Fruit fly (Drosophila melanogaster): ENCODE measurements around the gene FER.

Gene FER

dm6 chr3R:9342248-9342882 lies 52.0 kb downstream of the FER start (continued):
- TF ChIP-seq CG7963 (GFP tag; IDR thresholded peaks at IDR 0.05; ENCODE audit: partially characterized antibody) = no peak
- peak; percentile 76 for TF ChIP-seq CG2678 (tag; optimal IDR thresholded peaks at IDR 0.05)
- TF ChIP-seq CG1603 (tag; optimal IDR thresholded peaks at IDR 0.05) = peak; percentile 44
- peak; percentile 24 for TF ChIP-seq dmrt99B (tag; optimal IDR thresholded peaks at IDR 0.05)
- TF ChIP-seq usp (GFP tag; optimal IDR thresholded peaks at IDR 0.05) = no peak
- peak; percentile 34; the same call in 1 of the 3 replicates for TF ChIP-seq CG34422 (GFP tag; IDR thresholded peaks at IDR 0.05)
- TF ChIP-seq trh (GFP tag; optimal IDR thresholded peaks at IDR 0.05) = peak; percentile 12
- no peak for TF ChIP-seq CG4404 (GFP tag; IDR thresholded peaks at IDR 0.05)
- TF ChIP-seq phol (tag; optimal IDR thresholded peaks at IDR 0.05) = peak; percentile 7
- TF ChIP-seq CG15073 (GFP tag; optimal IDR thresholded peaks at IDR 0.05) = no peak
- peak; percentile 53 for TF ChIP-seq CG7839 (tag; optimal IDR thresholded peaks at IDR 0.05)
- TF ChIP-seq gro (GFP tag; optimal IDR thresholded peaks at IDR 0.05) = no peak
- no peak for TF ChIP-seq CG15479 (GFP tag; optimal IDR thresholded peaks at IDR 0.05)
- TF ChIP-seq CG15696 (tag; optimal IDR thresholded peaks at IDR 0.05) = peak; percentile 62
- TF ChIP-seq CG7372 (GFP tag; IDR thresholded peaks at IDR 0.05) = no peak
- TF ChIP-seq ci (GFP tag; IDR thresholded peaks at IDR 0.05) = peak; percentile 78
- TF ChIP-seq kni (GFP tag; optimal IDR thresholded peaks at IDR 0.05) = no peak
- no peak for TF ChIP-seq CG11560 (tag; IDR thresholded peaks at IDR 0.05)
- peak; percentile 68 for TF ChIP-seq ATbp (GFP tag; optimal IDR thresholded peaks at IDR 0.05)
- no peak for TF ChIP-seq fd3F (GFP tag; optimal IDR thresholded peaks at IDR 0.05)
- peak; percentile 17; the same call in 1 of the 2 replicates for TF ChIP-seq Adf1 (GFP tag; IDR thresholded peaks at IDR 0.05)
- no peak for TF ChIP-seq CG7928 (GFP tag; optimal IDR thresholded peaks at IDR 0.05)
- TF ChIP-seq sd (tag; optimal IDR thresholded peaks at IDR 0.05) = peak; percentile 13
- no peak for TF ChIP-seq seq (GFP tag; IDR thresholded peaks at IDR 0.05)
- TF ChIP-seq GATAe (GFP tag; conservative IDR thresholded peaks at IDR 0.05) = no peak
- peak; percentile 70 for TF ChIP-seq Hmr (GFP tag; optimal IDR thresholded peaks at IDR 0.05)
- no peak for TF ChIP-seq CG30431 (GFP tag; optimal IDR thresholded peaks at IDR 0.05)
- 0 out of 3 replicates have a peak, but pooled peaks have one; percentile 9 for TF ChIP-seq CG7357 (GFP tag; IDR thresholded peaks at IDR 0.05)
- no peak for TF ChIP-seq btn (GFP tag; optimal IDR thresholded peaks at IDR 0.05)
- TF ChIP-seq NK7.1 (GFP tag; optimal IDR thresholded peaks at IDR 0.05) = no peak
- no peak for TF ChIP-seq Lpt (GFP tag; optimal IDR thresholded peaks at IDR 0.05)
- no peak for TF ChIP-seq Hr39 (optimal IDR thresholded peaks at IDR 0.05)
- TF ChIP-seq lola (GFP tag; optimal IDR thresholded peaks at IDR 0.05) = peak in 1 of 3 experiments; percentile 32
- TF ChIP-seq sc (optimal IDR thresholded peaks at IDR 0.05) = no peak
- no peak for TF ChIP-seq sc (GFP tag; optimal IDR thresholded peaks at IDR 0.05)
- TF ChIP-seq CG3838 (GFP tag; optimal IDR thresholded peaks at IDR 0.05) = no peak
- peak; percentile 29 for TF ChIP-seq Dek (tag; optimal IDR thresholded peaks at IDR 0.05)
- peak; percentile 67 for TF ChIP-seq BtbVII (GFP tag; optimal IDR thresholded peaks at IDR 0.05)
- peak; percentile 67 for TF ChIP-seq D19A (tag; optimal IDR thresholded peaks at IDR 0.05)
- peak; percentile 50 for TF ChIP-seq CG6765 (GFP tag; optimal IDR thresholded peaks at IDR 0.05)
- TF ChIP-seq gt (GFP tag; IDR thresholded peaks at IDR 0.05) = no peak
- TF ChIP-seq dpn (GFP tag; optimal IDR thresholded peaks at IDR 0.05) = peak in 1 of 2 experiments; percentile 55
- TF ChIP-seq CG6683 (GFP tag; optimal IDR thresholded peaks at IDR 0.05) = peak; percentile 62
- no peak for TF ChIP-seq dati (GFP tag; IDR thresholded peaks at IDR 0.05)
- peak; percentile 64 for TF ChIP-seq CG13424 (tag; optimal IDR thresholded peaks at IDR 0.05)
- TF ChIP-seq pita (GFP tag; optimal IDR thresholded peaks at IDR 0.05) = no peak
- peak; percentile 73 for TF ChIP-seq CG12391 (tag; optimal IDR thresholded peaks at IDR 0.05)
- no peak for TF ChIP-seq Aef1 (GFP tag; IDR thresholded peaks at IDR 0.05)
- TF ChIP-seq CG18599 (GFP tag; optimal IDR thresholded peaks at IDR 0.05) = peak; percentile 84
- no peak for TF ChIP-seq Doc3 (GFP tag; IDR thresholded peaks at IDR 0.05; ENCODE audit: partially characterized antibody)

Measured in whole organism, embryonic.